Worm (Caenorhabditis elegans) whole organism, mixed stage, embryonic: ENCODE measurements around the gene ZK1307.4.

Experiments
- M03D4.4 ChIP-seq: sonication (generic microtip); optimal IDR thresholded peaks from 2 replicates; lab custom pipeline; 2017; ENCODE audit warnings: mild to moderate bottlenecking, missing genetic modification characterization, missing compliant biosample characterization
- bed-3 ChIP-seq: fragments of 200-800 bp; sonication (Bioruptor generic); optimal IDR thresholded peaks from 3 replicates; lab custom pipeline; 2018; ENCODE audit warnings: mild to moderate bottlenecking, missing genetic modification characterization, moderate library complexity, missing compliant biosample characterization
- blmp-1 ChIP-seq: fragments of 150-350 bp; optimal IDR thresholded peaks from 2 replicates; lab custom pipeline; 2014; ENCODE audit warnings: missing biosample characterization, missing genetic modification characterization
- ceh-43 ChIP-seq: fragments of 200-800 bp; sonication (Bioruptor generic); optimal IDR thresholded peaks from 2 replicates; lab custom pipeline; 2018; ENCODE audit warnings: mild to moderate bottlenecking, missing genetic modification characterization, moderate library complexity, missing compliant biosample characterization
- ceh-83 ChIP-seq: fragments of 200-800 bp; sonication (Bioruptor generic); optimal IDR thresholded peaks from 2 replicates; lab custom pipeline; 2018; ENCODE audit warnings: mild to moderate bottlenecking, missing genetic modification characterization, missing compliant biosample characterization
- ces-1 ChIP-seq: fragments of 150-350 bp; optimal IDR thresholded peaks from 2 replicates; lab custom pipeline; 2014; ENCODE audit warnings: missing biosample characterization, missing genetic modification reagents, missing genetic modification characterization
- drap-1 ChIP-seq: fragments of 200-800 bp; sonication (Bioruptor generic); optimal IDR thresholded peaks from 3 replicates; lab custom pipeline; 2018; ENCODE audit warnings: mild to moderate bottlenecking, missing genetic modification characterization, missing compliant biosample characterization
- elt-1 ChIP-seq: sonication (generic microtip); optimal IDR thresholded peaks from 2 replicates; lab custom pipeline; 2017; ENCODE audit warnings: missing genetic modification characterization, mild to moderate bottlenecking, missing compliant biosample characterization, antibody characterized with exemption, moderate library complexity, borderline replicate concordance; ENCODE audit not compliant: insufficient read depth
- elt-3 ChIP-seq: fragments of 150-350 bp; optimal IDR thresholded peaks from 2 replicates; lab custom pipeline; 2014; ENCODE audit warnings: missing biosample characterization, missing genetic modification characterization
- flh-1 ChIP-seq: fragments of 200-800 bp; sonication (Bioruptor generic); optimal IDR thresholded peaks from 2 replicates; lab custom pipeline; 2018; ENCODE audit warnings: mild to moderate bottlenecking, missing genetic modification characterization, moderate library complexity, missing compliant biosample characterization
- ham-2 ChIP-seq: fragments of 200-800 bp; sonication (Bioruptor generic); optimal IDR thresholded peaks from 2 replicates; lab custom pipeline; 2018; ENCODE audit warnings: mild to moderate bottlenecking, missing genetic modification characterization, missing compliant biosample characterization
- hlh-1 ChIP-seq: fragments of 150-350 bp; optimal IDR thresholded peaks from 2 replicates; lab custom pipeline; 2014; ENCODE audit warnings: missing biosample characterization, missing genetic modification reagents, missing genetic modification characterization
- lin-13 ChIP-seq: fragments of 150-350 bp; optimal IDR thresholded peaks from 2 replicates; lab custom pipeline; 2014; ENCODE audit warnings: missing biosample characterization, missing genetic modification characterization
- lsy-2 ChIP-seq: fragments of 150-350 bp; optimal IDR thresholded peaks from 2 replicates; lab custom pipeline; 2014; ENCODE audit warnings: missing biosample characterization, missing genetic modification characterization
- mab-5 ChIP-seq: fragments of 150-350 bp; optimal IDR thresholded peaks from 2 replicates; lab custom pipeline; 2014; ENCODE audit warnings: missing biosample characterization, missing genetic modification characterization
- nhr-12 ChIP-seq: fragments of 150-350 bp; optimal IDR thresholded peaks from 2 replicates; lab custom pipeline; 2014; ENCODE audit warnings: missing biosample characterization, missing genetic modification characterization
- nhr-2 ChIP-seq: fragments of 150-350 bp; optimal IDR thresholded peaks from 2 replicates; lab custom pipeline; 2014; ENCODE audit warnings: missing biosample characterization, missing genetic modification characterization
- nhr-237 ChIP-seq: fragments of 150-350 bp; optimal IDR thresholded peaks from 2 replicates; lab custom pipeline; 2014; ENCODE audit warnings: missing biosample characterization, missing genetic modification characterization
- nhr-76 ChIP-seq: sonication (generic microtip); optimal IDR thresholded peaks from 2 replicates; lab custom pipeline; 2017; ENCODE audit warnings: missing biosample characterization, missing genetic modification characterization
- pha-4 ChIP-seq: fragments of 150-350 bp; optimal IDR thresholded peaks from 2 replicates; lab custom pipeline; 2018; ENCODE audit warnings: missing biosample characterization, missing genetic modification reagents, missing genetic modification characterization
- snpc-4 ChIP-seq: fragments of 150-350 bp; optimal IDR thresholded peaks from 2 replicates; lab custom pipeline; 2014; ENCODE audit warnings: missing biosample characterization, missing genetic modification characterization
- unc-120 ChIP-seq: sonication (generic microtip); optimal IDR thresholded peaks from 2 replicates; lab custom pipeline; 2017; ENCODE audit warnings: missing genetic modification characterization, missing compliant biosample characterization; ENCODE audit not compliant: poor library complexity, severe bottlenecking
- unc-39 ChIP-seq: fragments of 150-350 bp; optimal IDR thresholded peaks from 2 replicates; lab custom pipeline; 2014; ENCODE audit warnings: missing biosample characterization, missing genetic modification characterization
- unc-62 ChIP-seq: fragments of 150-350 bp; optimal IDR thresholded peaks from 2 replicates; lab custom pipeline; 2014; ENCODE audit warnings: missing biosample characterization, missing genetic modification reagents, missing genetic modification characterization
- ztf-11 ChIP-seq: fragments of 150-350 bp; optimal IDR thresholded peaks from 2 replicates; lab custom pipeline; 2014; ENCODE audit warnings: missing biosample characterization, missing genetic modification characterization

ZK1307.4 gene

ce11 chrII:9651700-9652099, at the start of gene ZK1307.4:
Gene ZK1307.4, minus strand, starts transcription at chrII:9651800.
- no peak for TF ChIP-seq unc-62 (GFP tag; lab: Kevin White, UChicago)

- TF ChIP-seq mab-5 (tag; lab: Kevin White, UChicago) (no peak), ham-2 (GFP tag; lab: Kevin White, UChicago) (no peak), snpc-4 (tag; lab: Kevin White, UChicago) (no peak), hlh-1 (tag; lab: Kevin White, UChicago) (no peak)
Measured at ce11 chrII:9700363-9700762, 48.8 kb upstream of the ZK1307.4 start, which contains the start of the genes Y53C12A.8 and Y53C12A.7. Gene Y53C12A.8, minus strand, starts transcription at chrII:9700463. Gene Y53C12A.7, plus strand, starts transcription at chrII:9700543.

DNA sequence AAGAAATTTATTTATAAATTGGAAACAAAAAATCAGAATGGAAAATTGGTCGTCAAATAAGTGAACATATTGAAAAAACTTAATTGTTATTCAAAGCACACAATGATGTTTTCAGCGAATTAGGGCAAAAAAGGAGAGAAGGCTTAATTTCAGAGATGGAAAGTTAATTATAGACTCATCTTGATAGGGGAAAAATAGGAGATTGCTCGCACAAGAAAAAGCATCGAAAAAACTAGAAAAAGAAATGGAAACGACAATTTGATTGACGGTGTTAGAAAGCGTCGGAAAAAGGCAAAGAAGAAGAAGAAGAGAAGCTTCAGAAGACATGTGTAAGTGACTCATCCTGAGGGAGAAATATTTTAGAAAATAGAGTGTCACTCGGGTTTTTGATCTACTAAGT, 44.3 kb upstream of the ZK1307.4 start:
- TF ChIP-seq ztf-11 (tag; lab: Kevin White, UChicago) (no peak), ceh-43 (GFP tag; lab: Kevin White, UChicago) (no peak), mab-5 (tag; lab: Kevin White, UChicago) (no peak), lin-13 (tag; lab: Kevin White, UChicago) (no peak), ces-1 (GFP tag; lab: Kevin White, UChicago) (peak; percentile 17), drap-1 (GFP tag; lab: Kevin White, UChicago) (no peak), ham-2 (GFP tag; lab: Kevin White, UChicago) (no peak), nhr-76 (tag; lab: Kevin White, UChicago) (no peak)

DNA sequence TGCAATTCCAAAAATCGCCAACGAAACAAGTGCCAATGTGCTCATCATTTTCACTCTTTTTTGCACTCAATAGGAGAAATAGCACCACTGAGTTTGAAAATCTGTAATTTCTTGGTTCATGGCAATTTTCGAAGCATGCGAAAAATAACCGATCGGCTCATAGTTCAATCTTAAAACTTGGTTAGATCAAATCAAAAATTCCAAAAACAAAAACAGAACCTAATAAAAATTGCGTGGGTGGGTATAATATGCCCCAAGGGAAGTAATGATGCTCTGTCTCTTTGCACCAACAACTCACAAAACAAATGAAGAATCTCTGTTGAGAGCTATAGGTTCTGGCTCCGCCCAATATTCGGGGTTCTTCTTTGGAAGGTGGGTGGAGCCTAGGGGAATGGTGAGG, 40.2 kb upstream of the ZK1307.4 start, which contains the start of gene nlp-11:
TSS of gene nlp-11 (minus strand) at position 101 of the 400 bp plus-strand sequence.
- TF ChIP-seq elt-3 (tag; lab: Kevin White, UChicago) (no peak), unc-39 (tag; lab: Kevin White, UChicago) (no peak), flh-1 (GFP tag; lab: Kevin White, UChicago) (no peak), ces-1 (GFP tag; lab: Kevin White, UChicago) (no peak), bed-3 (GFP tag; lab: Kevin White, UChicago) (no peak), blmp-1 (tag; lab: Kevin White, UChicago) (no peak), M03D4.4 (no peak), nhr-237 (tag; lab: Kevin White, UChicago) (no peak), snpc-4 (tag; lab: Kevin White, UChicago) (no peak), hlh-1 (tag; lab: Kevin White, UChicago) (no peak), lsy-2 (tag; lab: Kevin White, UChicago) (no peak), nhr-2 (no peak), nhr-12 (tag; lab: Kevin White, UChicago) (no peak), unc-120 (tag; lab: Kevin White, UChicago) (no peak)

DNA sequence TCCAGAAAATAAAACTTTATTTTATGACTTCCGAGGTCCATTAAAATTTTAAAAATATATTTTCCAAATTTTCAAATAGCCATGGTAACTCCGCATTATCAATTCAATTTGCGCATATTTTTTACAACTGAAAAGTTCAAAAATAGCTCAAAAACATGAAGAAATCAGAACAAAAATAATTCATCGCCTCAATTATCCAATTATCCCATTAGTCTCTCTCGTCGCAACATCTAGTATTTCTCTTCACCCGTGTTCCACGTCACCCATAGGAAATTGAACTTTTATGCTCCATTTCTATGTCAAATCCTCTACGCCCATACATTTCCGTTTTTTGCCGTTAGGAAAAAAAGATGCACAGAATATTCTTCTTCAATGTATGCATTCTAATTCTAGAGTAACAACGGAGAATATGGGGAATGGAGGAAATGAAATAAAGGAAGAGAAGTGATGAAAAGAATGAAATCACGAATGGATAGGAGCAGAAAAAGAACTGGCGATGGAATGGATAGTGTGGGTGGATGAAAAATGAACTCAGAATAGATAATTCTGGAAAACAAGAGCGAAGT, 38.5 kb upstream of the ZK1307.4 start:
- no peak for TF ChIP-seq unc-62 (GFP tag; lab: Kevin White, UChicago)
- no peak for TF ChIP-seq ceh-83 (GFP tag; lab: Kevin White, UChicago)
- TF ChIP-seq ces-1 (GFP tag; lab: Kevin White, UChicago): peak; percentile 48
- TF ChIP-seq nhr-12 (tag; lab: Kevin White, UChicago): no peak
- no peak for TF ChIP-seq nhr-237 (tag; lab: Kevin White, UChicago)
- TF ChIP-seq hlh-1 (tag; lab: Kevin White, UChicago): no peak
- TF ChIP-seq drap-1 (GFP tag; lab: Kevin White, UChicago): no peak
- TF ChIP-seq pha-4 (tag; lab: Kevin White, UChicago): no peak

DNA sequence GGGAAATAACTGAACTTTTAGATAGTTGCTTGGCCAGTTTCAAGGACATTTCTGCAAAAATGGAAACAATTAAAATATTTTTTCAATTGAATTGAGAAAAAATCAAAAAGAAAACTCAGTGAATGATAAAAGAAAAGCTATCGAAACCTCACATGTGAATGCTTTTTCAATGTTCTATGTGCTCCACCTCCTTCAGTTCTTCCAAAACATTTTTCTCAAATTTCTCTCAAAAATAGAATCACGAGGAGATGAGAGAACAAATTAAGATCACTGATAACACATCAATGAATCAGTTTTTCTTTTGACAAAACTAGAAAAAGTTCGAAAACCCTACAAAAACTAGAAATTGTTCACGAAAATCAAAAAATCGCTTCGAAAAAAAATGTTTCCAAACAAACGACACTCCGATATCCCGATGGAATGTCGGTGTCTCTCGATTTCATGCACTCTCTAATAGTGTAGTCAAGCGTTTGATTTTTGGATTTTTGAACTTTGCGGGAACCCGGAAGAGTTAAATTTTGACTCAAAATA, 35.1 kb upstream of the ZK1307.4 start, which contains the start of gene ZK1320.9:
TSS of gene ZK1320.9 (minus strand) at position 51 of the 531 bp plus-strand sequence.
- TF ChIP-seq elt-1 (tag; lab: Kevin White, UChicago) (no peak), unc-62 (GFP tag; lab: Kevin White, UChicago) (no peak), snpc-4 (tag; lab: Kevin White, UChicago) (no peak), blmp-1 (tag; lab: Kevin White, UChicago) (no peak), pha-4 (tag; lab: Kevin White, UChicago) (no peak), M03D4.4 (no peak)
